Fruit fly (Drosophila melanogaster): ENCODE results near the gene Yp3.

The Yp3 gene

DNA sequence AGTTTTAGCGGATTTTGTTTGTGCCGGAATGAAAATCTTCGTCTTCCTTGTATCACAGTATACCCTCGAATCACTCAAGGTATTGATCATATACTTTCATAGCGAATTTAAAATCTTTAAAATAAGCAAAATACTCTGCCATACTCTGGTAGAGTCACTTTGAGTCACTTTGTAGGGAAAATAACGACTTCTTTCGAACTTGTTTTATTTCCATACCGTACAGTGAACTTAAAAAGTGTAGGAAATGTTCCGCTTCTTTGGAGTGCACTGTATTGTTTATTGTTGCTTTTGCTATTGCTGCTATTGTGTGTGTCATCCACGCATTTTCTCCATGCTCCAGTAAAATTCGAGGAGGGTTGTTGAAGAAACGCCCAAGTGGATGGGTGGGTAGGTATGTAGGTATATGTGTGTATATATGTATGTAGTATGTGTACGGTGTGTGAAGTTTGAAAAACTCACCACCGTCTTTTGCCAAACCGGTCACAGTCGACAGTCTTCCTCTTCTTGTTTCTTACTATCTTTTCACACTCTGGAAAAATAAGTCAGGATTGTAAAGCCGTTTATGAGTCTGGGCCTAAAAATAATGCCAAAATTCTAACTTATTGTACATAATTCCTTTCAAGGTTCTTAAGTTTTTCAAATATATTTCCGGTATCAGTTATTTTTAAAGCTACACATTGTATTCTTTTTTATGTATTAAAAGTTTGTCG, 29.8 kb downstream of the Yp3 start (continued):
- TF ChIP-seq nerfin-1 (tag; optimal IDR thresholded peaks at IDR 0.05) (peak; percentile 89), ac (GFP tag; optimal IDR thresholded peaks at IDR 0.05) (no peak), Ets65A (GFP tag) (peak; percentile 89), wor (GFP tag; IDR thresholded peaks at IDR 0.05) (no peak), CG42726 (GFP tag; IDR thresholded peaks at IDR 0.05; ENCODE audit: partially characterized antibody) (no peak), crc (GFP tag; optimal IDR thresholded peaks at IDR 0.05) (peak; percentile 2), peb (GFP tag; IDR thresholded peaks at IDR 0.05) (peak; percentile 38; the same call in 1 of the 2 replicates), CG14710 (tag; optimal IDR thresholded peaks at IDR 0.05) (peak; percentile 18), CG4424 (GFP tag; optimal IDR thresholded peaks at IDR 0.05) (peak; percentile 38), nmo (GFP tag; optimal IDR thresholded peaks at IDR 0.05) (peak; percentile 23), Blimp-1 (GFP tag; optimal IDR thresholded peaks at IDR 0.05) (peak; percentile 40), CG18262 (tag; optimal IDR thresholded peaks at IDR 0.05) (peak; percentile 39), Camta (GFP tag; optimal IDR thresholded peaks at IDR 0.05) (no peak), caup (GFP tag; optimal IDR thresholded peaks at IDR 0.05; ENCODE audit: severe bottlenecking) (peak; percentile 14), Six4 (GFP tag; optimal IDR thresholded peaks at IDR 0.05) (no peak), nerfin-2 (GFP tag; IDR thresholded peaks at IDR 0.05; ENCODE audit: partially characterized antibody) (no peak), CG9797 (GFP tag; optimal IDR thresholded peaks at IDR 0.05) (no peak), oc (tag; optimal IDR thresholded peaks at IDR 0.05) (no peak), Kr (GFP tag; optimal IDR thresholded peaks at IDR 0.05) (no peak), CG11398 (GFP tag; optimal IDR thresholded peaks at IDR 0.05) (peak; percentile 6), zen (tag; optimal IDR thresholded peaks at IDR 0.05) (no peak), tll (GFP tag; optimal IDR thresholded peaks at IDR 0.05) (no peak), gfzf (GFP tag; optimal IDR thresholded peaks at IDR 0.05) (no peak), CG3281 (GFP tag; optimal IDR thresholded peaks at IDR 0.05) (peak; percentile 21), pan (optimal IDR thresholded peaks at IDR 0.05) (no peak), pan (GFP tag; optimal IDR thresholded peaks at IDR 0.05 in 1 of 2, IDR thresholded peaks at IDR 0.05 in 1 of 2) (peak in 1 of 2 experiments; percentile 53), Dref (GFP tag; IDR thresholded peaks at IDR 0.05) (no peak), tin (GFP tag; optimal IDR thresholded peaks at IDR 0.05) (peak; percentile 15), Rfx (GFP tag; IDR thresholded peaks at IDR 0.05) (0 out of 2 replicates have a peak, but pooled peaks have one; percentile 11), CG3995 (GFP tag; optimal IDR thresholded peaks at IDR 0.05) (peak; percentile 17), unc-4 (GFP tag; IDR thresholded peaks at IDR 0.05; ENCODE audit: partially characterized antibody) (no peak), slou (GFP tag; optimal IDR thresholded peaks at IDR 0.05) (no peak), CG30403 (GFP tag; optimal IDR thresholded peaks at IDR 0.05) (peak; percentile 43), slbo (GFP tag; IDR thresholded peaks at IDR 0.05) (peak; percentile 37), cg (GFP tag; optimal IDR thresholded peaks at IDR 0.05) (peak; percentile 34), Side (GFP tag; optimal IDR thresholded peaks at IDR 0.05) (peak; percentile 42), kni (GFP tag; optimal IDR thresholded peaks at IDR 0.05) (peak; percentile 75), CG10147 (GFP tag; optimal IDR thresholded peaks at IDR 0.05) (peak; percentile 17), CG11504 (tag; optimal IDR thresholded peaks at IDR 0.05) (peak; percentile 59), schlank (tag; optimal IDR thresholded peaks at IDR 0.05) (no peak), bab2 (GFP tag; optimal IDR thresholded peaks at IDR 0.05) (peak; percentile 16), CG13624 (GFP tag; optimal IDR thresholded peaks at IDR 0.05) (peak; percentile 9), CG15514 (GFP tag; optimal IDR thresholded peaks at IDR 0.05) (peak; percentile 33), CG15269 (tag; optimal IDR thresholded peaks at IDR 0.05) (peak; percentile 26), CG14860 (GFP tag; IDR thresholded peaks at IDR 0.05; ENCODE audit: partially characterized antibody) (no peak), Neu2 (GFP tag; optimal IDR thresholded peaks at IDR 0.05; ENCODE audit: borderline replicate concordance) (no peak), CG13424 (tag; optimal IDR thresholded peaks at IDR 0.05) (peak; percentile 38), ssp (GFP tag; IDR thresholded peaks at IDR 0.05) (no peak)
